Fruit fly (Drosophila melanogaster) whole organism, embryonic: Measurements from ENCODE around the gene CG4942.

Source experiments
- C15 ChIP-seq: fragments of 200-800 bp; sonication (Bioruptor generic); IDR thresholded peaks from 3 replicates; pipeline ENCODE4 v1.3.6; 2022; ENCODE audit warnings: missing biosample characterization, missing genetic modification characterization
- CG10209 ChIP-seq: fragments of 200-800 bp; sonication (Bioruptor generic); optimal IDR thresholded peaks from 3 replicates; lab custom pipeline; 2017; ENCODE audit warnings: missing biosample characterization, mild to moderate bottlenecking, missing genetic modification characterization, missing genetic modification reagents
- CG10462 ChIP-seq: fragments of 200-800 bp; sonication (Bioruptor generic); optimal IDR thresholded peaks from 2 replicates; lab custom pipeline; 2016; ENCODE audit warnings: missing biosample characterization, missing genetic modification characterization
- CG11456 ChIP-seq: fragments of 200-800 bp; sonication (Bioruptor generic); IDR thresholded peaks from 3 replicates; pipeline ENCODE4 v1.3.6; 2022; ENCODE audit warnings: missing biosample characterization, missing genetic modification characterization
- CG11560 ChIP-seq: fragments of 200-800 bp; sonication (Bioruptor generic); IDR thresholded peaks from 3 replicates; pipeline ENCODE4 v1.3.6; 2022; ENCODE audit warnings: missing biosample characterization, missing genetic modification characterization
- CG12769 ChIP-seq: fragments of 200-800 bp; sonication (Bioruptor generic); optimal IDR thresholded peaks from 2 replicates; lab custom pipeline; 2019; ENCODE audit warnings: missing biosample characterization, mild to moderate bottlenecking, missing genetic modification characterization, moderate library complexity
- CG14050 ChIP-seq: fragments of 200-800 bp; sonication (Bioruptor generic); IDR thresholded peaks from 3 replicates; pipeline ENCODE4 v1.3.6; 2022; ENCODE audit warnings: missing biosample characterization, missing genetic modification characterization
- CG1647 ChIP-seq: fragments of 200-800 bp; sonication (Bioruptor generic); optimal IDR thresholded peaks from 3 replicates; lab custom pipeline; 2016; ENCODE audit warnings: missing biosample characterization, missing genetic modification characterization
- CG16813 ChIP-seq: fragments of 200-800 bp; sonication (Bioruptor generic); IDR thresholded peaks from 3 replicates; pipeline ENCODE4 v1.3.6; 2022; ENCODE audit warnings: missing biosample characterization, missing genetic modification characterization; ENCODE audit not compliant: partially characterized antibody
- CG17385 ChIP-seq: fragments of 200-800 bp; sonication (Bioruptor generic); optimal IDR thresholded peaks from 3 replicates; lab custom pipeline; 2018; ENCODE audit warnings: missing biosample characterization, mild to moderate bottlenecking, missing genetic modification characterization
- CG1792 ChIP-seq: fragments of 200-800 bp; sonication (Bioruptor generic); optimal IDR thresholded peaks from 2 replicates; lab custom pipeline; 2016; ENCODE audit warnings: missing biosample characterization, missing genetic modification characterization
- CG32767 ChIP-seq: fragments of 200-800 bp; sonication (Bioruptor generic); IDR thresholded peaks from 2 replicates; pipeline ENCODE4 v1.3.6; 2022; ENCODE audit warnings: missing biosample characterization, missing genetic modification characterization
- CG33557 ChIP-seq: fragments of 200-800 bp; sonication (Bioruptor generic); optimal IDR thresholded peaks from 2 replicates; lab custom pipeline; 2019; ENCODE audit warnings: missing biosample characterization, mild to moderate bottlenecking, missing genetic modification characterization, moderate library complexity
- CG3726 ChIP-seq: fragments of 200-800 bp; sonication (Bioruptor generic); IDR thresholded peaks from 3 replicates; pipeline ENCODE4, ENCODE4 v1.3.6; 2022; ENCODE audit warnings: missing biosample characterization, missing genetic modification characterization
- CG6175 ChIP-seq: fragments of 200-800 bp; sonication (Bioruptor generic); IDR thresholded peaks from 3 replicates; pipeline ENCODE4 v1.3.6; 2022; ENCODE audit warnings: missing biosample characterization, missing genetic modification characterization
- CG8281 ChIP-seq: fragments of 200-800 bp; sonication (Bioruptor generic); optimal IDR thresholded peaks from 2 replicates; lab custom pipeline; 2018; ENCODE audit warnings: missing biosample characterization, mild to moderate bottlenecking, missing genetic modification characterization, moderate library complexity
- CG8388 ChIP-seq: fragments of 200-800 bp; sonication (Bioruptor generic); optimal IDR thresholded peaks from 2 replicates; lab custom pipeline; 2019; ENCODE audit warnings: missing biosample characterization, mild to moderate bottlenecking, missing genetic modification characterization, moderate library complexity
- CG9215 ChIP-seq: fragments of 200-800 bp; sonication (Bioruptor generic); IDR thresholded peaks from 2 replicates; pipeline ENCODE4 v1.3.6; 2022; ENCODE audit warnings: missing biosample characterization, missing genetic modification characterization
- D19A ChIP-seq: fragments of 200-800 bp; optimal IDR thresholded peaks from 3 replicates; lab custom pipeline; 2019; ENCODE audit warnings: missing biosample characterization, mild to moderate bottlenecking, missing genetic modification characterization, moderate library complexity
- E2f1 ChIP-seq: fragments of 200-800 bp; sonication (Bioruptor generic); IDR thresholded peaks from 2 replicates; pipeline ENCODE4 v1.3.6; 2022; ENCODE audit warnings: missing biosample characterization, missing genetic modification characterization
- H15 ChIP-seq: fragments of 200-800 bp; sonication (Bioruptor generic); IDR thresholded peaks from 3 replicates; pipeline ENCODE4 v1.3.6; 2022; ENCODE audit warnings: missing biosample characterization, missing genetic modification characterization
- HLH54F ChIP-seq: fragments of 200-800 bp; sonication (Bioruptor generic); optimal IDR thresholded peaks from 3 replicates; lab custom pipeline; 2016; ENCODE audit warnings: missing biosample characterization, missing genetic modification characterization
- HmgD ChIP-seq: fragments of 200-800 bp; sonication (Bioruptor generic); optimal IDR thresholded peaks from 3 replicates; lab custom pipeline; 2016; ENCODE audit warnings: missing biosample characterization, missing genetic modification characterization
- Mes4 ChIP-seq: fragments of 200-800 bp; sonication (Bioruptor generic); optimal IDR thresholded peaks from 2 replicates; lab custom pipeline; 2016; ENCODE audit warnings: missing biosample characterization, missing genetic modification characterization
- Mrtf ChIP-seq: fragments of 200-800 bp; sonication (Bioruptor generic); IDR thresholded peaks from 3 replicates; pipeline ENCODE4 v1.3.6; 2022; ENCODE audit warnings: missing biosample characterization, missing genetic modification characterization
- Sox100B ChIP-seq: fragments of 200-800 bp; sonication (Bioruptor generic); optimal IDR thresholded peaks from 3 replicates; lab custom pipeline; 2018; ENCODE audit warnings: missing biosample characterization, mild to moderate bottlenecking, missing genetic modification characterization
- Taf1 ChIP-seq: fragments of 200-800 bp; sonication (Bioruptor generic); IDR thresholded peaks from 2 replicates; pipeline ENCODE4 v1.3.6; 2022; ENCODE audit warnings: missing biosample characterization, missing genetic modification characterization
- YL-1 ChIP-seq: fragments of 200-800 bp; sonication (Bioruptor generic); optimal IDR thresholded peaks from 3 replicates; lab custom pipeline; 2017; ENCODE audit warnings: missing biosample characterization, mild to moderate bottlenecking, missing genetic modification characterization
- az2 ChIP-seq: fragments of 200-800 bp; sonication (Bioruptor generic); optimal IDR thresholded peaks from 3 replicates; lab custom pipeline; 2016; ENCODE audit warnings: missing biosample characterization, missing genetic modification characterization
- cato ChIP-seq: fragments of 200-800 bp; sonication (Bioruptor generic); optimal IDR thresholded peaks from 2 replicates; lab custom pipeline; 2016; ENCODE audit warnings: missing biosample characterization, missing genetic modification characterization, borderline replicate concordance
- chinmo ChIP-seq: fragments of 200-800 bp; sonication (Bioruptor generic); IDR thresholded peaks from 4 replicates; pipeline ENCODE4 v1.3.6; 2022; ENCODE audit warnings: missing biosample characterization, missing genetic modification characterization; ENCODE audit not compliant: partially characterized antibody
- crc ChIP-seq: fragments of 200-800 bp; sonication (Bioruptor generic); optimal IDR thresholded peaks from 2 replicates; lab custom pipeline; 2016; ENCODE audit warnings: missing biosample characterization, missing genetic modification characterization
- croc ChIP-seq: fragments of 200-800 bp; sonication (Bioruptor generic); conservative IDR thresholded peaks from 3 replicates; pipeline ENCODE4 v1.3.6; 2022; ENCODE audit warnings: missing biosample characterization, missing genetic modification characterization
- crol ChIP-seq: fragments of 200-800 bp; sonication (Bioruptor generic); IDR thresholded peaks from 2 replicates; pipeline ENCODE4 v1.3.6; 2022; ENCODE audit warnings: missing biosample characterization, missing genetic modification characterization
- da ChIP-seq: fragments of 200-800 bp; sonication (Bioruptor generic); optimal IDR thresholded peaks from 2 replicates; lab custom pipeline; 2016; ENCODE audit warnings: missing biosample characterization, missing genetic modification characterization
- en ChIP-seq: fragments of 200-800 bp; sonication (Bioruptor generic); optimal IDR thresholded peaks from 2 replicates; lab custom pipeline; 2016; ENCODE audit warnings: missing biosample characterization, missing genetic modification characterization
- ewg ChIP-seq: fragments of 200-800 bp; sonication (Bioruptor generic); optimal IDR thresholded peaks from 3 replicates; lab custom pipeline; 2017; ENCODE audit warnings: mild to moderate bottlenecking, missing biosample characterization, missing genetic modification reagents, missing genetic modification characterization
- exex ChIP-seq: fragments of 200-800 bp; sonication (Bioruptor generic); optimal IDR thresholded peaks from 4 replicates; lab custom pipeline; 2018; ENCODE audit warnings: missing biosample characterization, mild to moderate bottlenecking, missing genetic modification characterization, moderate library complexity
- gce ChIP-seq: fragments of 200-800 bp; sonication (Bioruptor generic); IDR thresholded peaks from 3 replicates; pipeline ENCODE4 v1.3.6; 2022; ENCODE audit warnings: missing biosample characterization, missing genetic modification characterization
- ind ChIP-seq: fragments of 200-800 bp; sonication (Bioruptor generic); optimal IDR thresholded peaks from 3 replicates; lab custom pipeline; 2016; ENCODE audit warnings: missing biosample characterization, missing genetic modification characterization
- jumu ChIP-seq: fragments of 200-800 bp; sonication (Bioruptor generic); optimal IDR thresholded peaks from 3 replicates; lab custom pipeline; 2016; ENCODE audit warnings: missing biosample characterization, missing genetic modification characterization
- lab ChIP-seq: fragments of 200-800 bp; sonication (Bioruptor generic); optimal IDR thresholded peaks from 3 replicates; lab custom pipeline; 2017; ENCODE audit warnings: missing biosample characterization, missing genetic modification characterization, mild to moderate bottlenecking, moderate library complexity, missing genetic modification reagents
- pb ChIP-seq: fragments of 200-800 bp; sonication (Bioruptor generic); optimal IDR thresholded peaks from 3 replicates; lab custom pipeline; 2016; ENCODE audit warnings: missing biosample characterization, missing genetic modification characterization
- psq ChIP-seq: fragments of 200-800 bp; sonication (Bioruptor generic); optimal IDR thresholded peaks from 2 replicates; lab custom pipeline; 2017; ENCODE audit warnings: missing biosample characterization, missing genetic modification characterization
- row ChIP-seq: fragments of 200-800 bp; sonication (Bioruptor generic); IDR thresholded peaks from 3 replicates; pipeline ENCODE4 v1.3.6; 2022; ENCODE audit warnings: missing biosample characterization, missing genetic modification characterization
- tio ChIP-seq: fragments of 200-800 bp; sonication (Bioruptor generic); optimal IDR thresholded peaks from 2 replicates; lab custom pipeline; 2017; ENCODE audit warnings: missing biosample characterization, missing genetic modification characterization, inconsistent platforms
- tll ChIP-seq, 2 experiments: fragments of 200-800 bp in 1 of 2; fragments of >200 bp in 1 of 2; sonication (Bioruptor generic) in 1 of 2; optimal IDR thresholded peaks; 2 replicates each; lab custom pipeline; 2017 to 2019; ENCODE audit warnings: missing biosample characterization in 2 of 2, missing genetic modification characterization in 2 of 2, mild to moderate bottlenecking in 1 of 2, moderate library complexity in 1 of 2
- twi ChIP-seq: fragments of 200-800 bp; optimal IDR thresholded peaks from 2 replicates; lab custom pipeline; 2019; ENCODE audit warnings: missing biosample characterization, mild to moderate bottlenecking, missing genetic modification characterization, moderate library complexity
- vvl ChIP-seq: fragments of 200-800 bp; sonication (Bioruptor generic); IDR thresholded peaks from 2 replicates; pipeline ENCODE4 v1.3.6; 2022; ENCODE audit warnings: missing biosample characterization, missing genetic modification characterization
- yki ChIP-seq: fragments of >200 bp; optimal IDR thresholded peaks from 3 replicates; lab custom pipeline; 2018
- z ChIP-seq: fragments of 200-800 bp; sonication (Bioruptor generic); IDR thresholded peaks from 3 replicates; pipeline ENCODE4 v1.3.6; 2022; ENCODE audit warnings: missing biosample characterization, missing genetic modification characterization

The CG4942 gene

DNA sequence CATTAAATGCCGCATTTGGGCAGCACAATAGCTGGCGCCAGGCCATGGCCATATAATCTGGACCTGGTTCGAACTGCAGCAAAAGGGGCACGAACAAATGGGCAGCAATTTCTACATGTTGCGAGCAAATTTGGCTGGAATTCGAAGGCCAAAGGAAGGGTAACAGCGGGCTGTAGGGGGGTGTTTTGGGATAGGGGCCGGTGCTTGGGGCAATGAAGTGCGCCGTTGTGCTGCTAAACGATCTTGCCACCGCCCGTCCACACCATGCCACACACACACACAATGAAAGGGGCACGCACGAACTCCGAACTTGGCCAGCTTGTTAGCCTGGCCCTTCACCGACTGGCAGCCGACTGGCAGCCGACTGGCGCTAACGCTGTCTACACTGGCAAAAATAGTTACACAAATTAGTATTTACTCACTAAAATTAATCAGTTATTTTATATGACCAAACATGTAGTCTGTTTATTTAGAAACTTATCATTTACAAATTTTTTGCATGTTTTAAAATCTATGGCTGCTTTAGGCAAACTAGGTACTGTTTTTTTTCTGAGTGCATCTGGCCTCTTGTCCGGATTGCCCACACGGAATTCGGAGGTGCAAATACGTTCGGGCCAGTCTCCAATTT lies 38.8 kb upstream of the CG4942 start (continued):
- TF ChIP-seq psq (no peak), z (GFP tag; lab: Robert Waterston, UW) (peak; percentile 53; the same call in 1 of the 3 replicates), pb (GFP tag; lab: Kevin White, UChicago) (no peak), D19A (peak; percentile 78), Sox100B (peak; percentile 74), ind (GFP tag; lab: Kevin White, UChicago) (peak; percentile 63), YL-1 (no peak), CG1792 (GFP tag; lab: Kevin White, UChicago) (peak; percentile 40), CG6175 (no peak), lab (peak; percentile 51), crol (GFP tag; lab: Robert Waterston, UW) (peak; percentile 54; the same call in 1 of the 2 replicates), yki (lab: Kevin White, UChicago) (no peak), tio (GFP tag; lab: Kevin White, UChicago) (no peak), CG10209 (peak; percentile 41), chinmo (GFP tag; lab: Robert Waterston, UW) (no peak), CG11560 (tag; lab: Robert Waterston, UW) (no peak), az2 (GFP tag; lab: Kevin White, UChicago) (peak; percentile 50), CG17385 (peak; percentile 17), HmgD (GFP tag; lab: Kevin White, UChicago) (no peak), CG32767 (peak; percentile 68; the same call in 1 of the 2 replicates), crc (no peak), CG8281 (tag; lab: Kevin White, UChicago) (no peak), da (GFP tag; lab: Kevin White, UChicago) (no peak), cato (GFP tag; lab: Kevin White, UChicago) (no peak), vvl (GFP tag; lab: Robert Waterston, UW) (peak; percentile 81), twi (tag; lab: Kevin White, UChicago) (no peak), gce (GFP tag; lab: Robert Waterston, UW) (peak; percentile 81), CG33557 (peak; percentile 41), jumu (GFP tag; lab: Kevin White, UChicago) (no peak), CG9215 (GFP tag; lab: Robert Waterston, UW) (0 out of 2 replicates have a peak, but pooled peaks have one; percentile 6), CG11456 (GFP tag; lab: Robert Waterston, UW) (no peak), row (GFP tag; lab: Robert Waterston, UW) (peak; percentile 70), CG16813 (GFP tag; lab: Robert Waterston, UW) (no peak), C15 (GFP tag; lab: Robert Waterston, UW) (no peak), CG14050 (GFP tag; lab: Robert Waterston, UW) (peak; percentile 15; the same call in 1 of the 3 replicates), H15 (GFP tag; lab: Robert Waterston, UW) (peak; percentile 70), CG3726 (GFP tag; lab: Robert Waterston, UW) (0 out of 3 replicates have a peak, but pooled peaks have one; percentile 5), CG1647 (GFP tag; lab: Kevin White, UChicago) (peak; percentile 35), exex (tag; lab: Kevin White, UChicago) (no peak), ewg (GFP tag; lab: Kevin White, UChicago) (peak; percentile 9), E2f1 (peak; percentile 56; the same call in 1 of the 2 replicates), CG12769 (tag; lab: Kevin White, UChicago) (no peak), CG8388 (GFP tag; lab: Kevin White, UChicago) (peak; percentile 22), Mrtf (GFP tag; lab: Robert Waterston, UW) (peak; percentile 66; the same call in 1 of the 3 replicates), CG10462 (no peak), Mes4 (GFP tag; lab: Kevin White, UChicago) (peak; percentile 23), croc (peak; percentile 77), tll (GFP tag; optimal IDR thresholded peaks at IDR 0.05; lab: Kevin White, UChicago) (no peak), Taf1 (GFP tag; lab: Robert Waterston, UW) (no peak), en (no peak), HLH54F (GFP tag; lab: Kevin White, UChicago) (no peak)
